Worm (Caenorhabditis elegans) whole organism, L2 larva: Measurements from ENCODE around the gene lip-1.

Source experiments
- R02D3.7 ChIP-seq: fragments of 150-350 bp; optimal IDR thresholded peaks from 2 replicates; lab custom pipeline; 2014; ENCODE audit warnings: missing biosample characterization, missing genetic modification characterization
- ZK546.5 ChIP-seq: sonication (generic microtip); optimal IDR thresholded peaks from 2 replicates; lab custom pipeline; 2017; ENCODE audit warnings: missing biosample characterization, missing genetic modification characterization
- alr-1 ChIP-seq: fragments of 150-350 bp; optimal IDR thresholded peaks from 2 replicates; lab custom pipeline; 2014; ENCODE audit warnings: missing biosample characterization, missing genetic modification characterization
- ama-1 ChIP-seq: fragments of 150-350 bp; optimal IDR thresholded peaks from 2 replicates; lab custom pipeline; 2018; ENCODE audit warnings: inconsistent platforms
- blmp-1 ChIP-seq: sonication (generic microtip); optimal IDR thresholded peaks from 2 replicates; lab custom pipeline; 2017; ENCODE audit warnings: missing genetic modification characterization, mild to moderate bottlenecking, missing compliant biosample characterization, antibody characterized with exemption, moderate library complexity; ENCODE audit not compliant: insufficient read depth
- crh-2 ChIP-seq: sonication (generic microtip); optimal IDR thresholded peaks from 2 replicates; lab custom pipeline; 2017; ENCODE audit warnings: missing biosample characterization, missing genetic modification characterization
- dmd-4 ChIP-seq: sonication (generic microtip); optimal IDR thresholded peaks from 2 replicates; lab custom pipeline; 2017; ENCODE audit warnings: missing biosample characterization, missing genetic modification characterization
- elt-1 ChIP-seq: fragments of 150-350 bp; optimal IDR thresholded peaks from 2 replicates; lab custom pipeline; 2014; ENCODE audit warnings: missing biosample characterization, missing genetic modification characterization
- fos-1 ChIP-seq: fragments of 150-350 bp; optimal IDR thresholded peaks from 2 replicates; lab custom pipeline; 2014; ENCODE audit warnings: missing biosample characterization, missing genetic modification characterization
- lin-13 ChIP-seq: fragments of 150-350 bp; optimal IDR thresholded peaks from 2 replicates; lab custom pipeline; 2014; ENCODE audit warnings: missing biosample characterization, missing genetic modification reagents, missing genetic modification characterization
- lsy-2 ChIP-seq, 2 experiments: fragments of 150-350 bp in 1 of 2; sonication (generic microtip) in 1 of 2; optimal IDR thresholded peaks; 2 replicates each; lab custom pipeline; 2014 to 2017; ENCODE audit warnings: missing biosample characterization in 2 of 2, missing genetic modification characterization in 2 of 2
- mbf-1 ChIP-seq: sonication (generic microtip); optimal IDR thresholded peaks from 2 replicates; lab custom pipeline; 2017; ENCODE audit warnings: missing biosample characterization, missing genetic modification characterization
- mdl-1 ChIP-seq, 2 experiments: fragments of 150-350 bp in 1 of 2; sonication (generic microtip) in 1 of 2; optimal IDR thresholded peaks; 2 replicates each; lab custom pipeline; 2017; ENCODE audit warnings: missing biosample characterization in 2 of 2, missing genetic modification characterization in 2 of 2
- nhr-11 ChIP-seq: fragments of 150-350 bp; optimal IDR thresholded peaks from 2 replicates; lab custom pipeline; 2014; ENCODE audit warnings: missing biosample characterization, missing genetic modification characterization
- nhr-12 ChIP-seq: fragments of 150-350 bp; optimal IDR thresholded peaks from 2 replicates; lab custom pipeline; 2014; ENCODE audit warnings: missing biosample characterization, missing genetic modification characterization
- nhr-129 ChIP-seq: fragments of 150-350 bp; optimal IDR thresholded peaks from 2 replicates; lab custom pipeline; 2014; ENCODE audit warnings: missing biosample characterization, missing genetic modification characterization
- nhr-21 ChIP-seq: fragments of 150-350 bp; optimal IDR thresholded peaks from 2 replicates; lab custom pipeline; 2014; ENCODE audit warnings: missing biosample characterization, missing genetic modification characterization
- nhr-23 ChIP-seq: fragments of 150-350 bp; optimal IDR thresholded peaks from 2 replicates; lab custom pipeline; 2014; ENCODE audit warnings: missing biosample characterization, missing genetic modification reagents, missing genetic modification characterization
- nhr-237 ChIP-seq: fragments of 150-350 bp; optimal IDR thresholded peaks from 2 replicates; lab custom pipeline; 2014; ENCODE audit warnings: missing biosample characterization, missing genetic modification characterization
- nhr-25 ChIP-seq: fragments of 150-350 bp; sonication (generic microtip); optimal IDR thresholded peaks from 3 replicates; lab custom pipeline; 2014; ENCODE audit warnings: missing biosample characterization, missing genetic modification characterization
- nhr-6 ChIP-seq: fragments of 150-350 bp; optimal IDR thresholded peaks from 2 replicates; lab custom pipeline; 2014; ENCODE audit warnings: missing biosample characterization, missing genetic modification characterization
- peb-1 ChIP-seq: fragments of 150-350 bp; optimal IDR thresholded peaks from 2 replicates; lab custom pipeline; 2014; ENCODE audit warnings: missing biosample characterization, missing genetic modification characterization
- sem-4 ChIP-seq: fragments of 150-350 bp; optimal IDR thresholded peaks from 2 replicates; lab custom pipeline; 2014; ENCODE audit warnings: missing biosample characterization, missing genetic modification reagents, missing genetic modification characterization
- skn-1 ChIP-seq: sonication (generic microtip); optimal IDR thresholded peaks from 2 replicates; lab custom pipeline; 2017; ENCODE audit warnings: missing biosample characterization, missing genetic modification characterization
- sma-3 ChIP-seq: sonication (generic microtip); optimal IDR thresholded peaks from 2 replicates; lab custom pipeline; 2016; ENCODE audit warnings: missing genetic modification reagents, missing genetic modification characterization, missing compliant biosample characterization
- sma-9 ChIP-seq, 2 experiments: fragments of 150-350 bp in 1 of 2; sonication (generic microtip) in 1 of 2; optimal IDR thresholded peaks; 2 replicates each; lab custom pipeline; 2014 to 2016; ENCODE audit warnings: missing genetic modification characterization in 2 of 2, mild to moderate bottlenecking in 1 of 2, missing biosample characterization in 1 of 2, missing compliant biosample characterization in 1 of 2, missing genetic modification reagents in 1 of 2, moderate library complexity in 1 of 2
- snpc-4 ChIP-seq: fragments of 150-350 bp; optimal IDR thresholded peaks from 2 replicates; lab custom pipeline; 2014; ENCODE audit warnings: missing biosample characterization, missing genetic modification characterization
- unc-39 ChIP-seq: fragments of 150-350 bp; optimal IDR thresholded peaks from 2 replicates; lab custom pipeline; 2014; ENCODE audit warnings: missing biosample characterization, missing genetic modification characterization
- unc-55 ChIP-seq: fragments of 150-350 bp; sonication (generic microtip); optimal IDR thresholded peaks from 3 replicates; lab custom pipeline; 2014; ENCODE audit warnings: missing biosample characterization, missing genetic modification reagents, missing genetic modification characterization
- unc-62 ChIP-seq: fragments of 150-350 bp; optimal IDR thresholded peaks from 2 replicates; lab custom pipeline; 2014; ENCODE audit warnings: missing biosample characterization, missing genetic modification reagents, missing genetic modification characterization
- zag-1 ChIP-seq: fragments of 150-350 bp; optimal IDR thresholded peaks from 2 replicates; lab custom pipeline; 2014; ENCODE audit warnings: missing biosample characterization, missing genetic modification characterization
- ztf-1 ChIP-seq: fragments of 200-800 bp; sonication (Bioruptor generic); conservative IDR thresholded peaks from 2 replicates; pipeline ENCODE4 v1.3.6; 2022; ENCODE audit warnings: missing genetic modification characterization, missing compliant biosample characterization
- ztf-11 ChIP-seq: sonication (generic microtip); optimal IDR thresholded peaks from 2 replicates; lab custom pipeline; 2017; ENCODE audit warnings: missing biosample characterization, missing genetic modification characterization
- ztf-4 ChIP-seq: fragments of 150-350 bp; optimal IDR thresholded peaks from 2 replicates; lab custom pipeline; 2014; ENCODE audit warnings: missing biosample characterization, missing genetic modification characterization

The lip-1 gene

DNA sequence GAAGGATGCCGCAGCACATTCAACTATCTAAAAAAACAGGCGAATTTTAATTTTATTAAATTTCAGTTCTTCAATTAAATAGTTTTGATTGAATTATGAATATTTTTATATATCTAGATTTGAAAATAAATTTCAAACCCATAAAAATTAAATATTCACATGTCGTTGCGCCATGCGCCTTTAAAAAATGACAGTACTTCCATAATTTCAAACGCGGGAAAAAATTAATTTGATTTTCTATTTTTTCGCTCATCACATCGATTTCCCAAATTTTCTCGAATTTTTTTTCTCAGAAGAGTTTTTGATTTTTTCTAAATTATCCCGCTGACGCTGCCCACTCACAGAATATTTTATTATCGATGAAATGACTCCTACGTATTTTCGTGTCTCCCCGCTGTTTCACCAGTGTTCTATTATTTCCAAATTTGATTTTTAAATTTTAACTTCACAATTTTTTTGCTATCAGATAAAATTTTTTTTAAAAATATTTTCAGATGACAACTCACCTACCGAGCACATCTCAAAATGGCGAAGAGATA is at the start of gene lip-1:
Gene lip-1, plus strand, starts transcription at position 489 of the 539 bp plus-strand sequence.
- TF ChIP-seq ama-1 (no peak), unc-55 (GFP tag; lab: Kevin White, UChicago) (no peak), nhr-6 (tag; lab: Kevin White, UChicago) (no peak), blmp-1 (tag; lab: Kevin White, UChicago) (no peak), nhr-25 (no peak), peb-1 (tag; lab: Kevin White, UChicago) (no peak), unc-39 (tag; lab: Kevin White, UChicago) (no peak), unc-62 (no peak), ztf-1 (GFP tag; lab: Robert Waterston, UW) (no peak), lsy-2 (tag; optimal IDR thresholded peaks at IDR 0.05; lab: Kevin White, UChicago) (no peak), sem-4 (tag; lab: Kevin White, UChicago) (no peak), nhr-21 (tag; lab: Kevin White, UChicago) (no peak), ztf-11 (tag; lab: Kevin White, UChicago) (no peak), sma-9 (GFP tag; optimal IDR thresholded peaks at IDR 0.05; lab: Kevin White, UChicago) (no peak), sma-9 (tag; optimal IDR thresholded peaks at IDR 0.05; lab: Kevin White, UChicago) (no peak), snpc-4 (tag; lab: Kevin White, UChicago) (no peak)

DNA sequence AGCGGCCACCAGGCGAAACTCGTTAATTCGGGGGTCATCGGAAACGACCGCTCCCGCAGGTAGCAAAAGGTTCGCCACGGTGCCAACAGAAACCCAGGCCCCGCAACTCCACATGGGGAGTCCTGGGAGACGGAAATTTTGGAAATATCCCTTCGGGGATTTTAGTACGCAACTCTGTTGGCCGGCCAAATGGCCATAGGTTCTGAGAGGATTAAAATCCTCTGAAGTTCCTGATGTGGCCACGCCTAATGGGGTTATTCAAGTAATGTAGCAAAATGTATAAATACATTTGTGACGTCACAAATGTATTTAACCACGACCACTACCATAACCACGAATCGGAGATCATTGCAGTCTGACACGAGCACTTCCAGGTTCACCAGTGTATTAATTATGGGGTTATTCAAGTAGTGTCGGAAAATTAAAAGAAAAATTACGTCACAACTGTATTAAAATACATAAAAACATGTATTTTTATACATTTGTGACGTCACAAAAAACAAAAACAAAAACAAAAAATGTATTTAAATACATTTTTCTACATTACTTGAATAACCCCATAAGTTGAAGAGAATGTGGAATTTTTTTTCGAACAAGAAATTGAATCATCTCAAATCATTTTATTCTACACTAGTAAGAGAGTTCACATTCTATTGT is 49.3 kb upstream of the lip-1 start:
- TF ChIP-seq crh-2 (tag; lab: Kevin White, UChicago) (no peak), sma-3 (GFP tag; lab: Kevin White, UChicago) (no peak), R02D3.7 (tag; lab: Kevin White, UChicago) (no peak), unc-55 (GFP tag; lab: Kevin White, UChicago) (no peak), nhr-21 (tag; lab: Kevin White, UChicago) (no peak), fos-1 (tag; lab: Kevin White, UChicago) (no peak), ZK546.5 (tag; lab: Kevin White, UChicago) (no peak), nhr-237 (no peak), blmp-1 (tag; lab: Kevin White, UChicago) (no peak), lsy-2 (tag; optimal IDR thresholded peaks at IDR 0.05; lab: Kevin White, UChicago) (no peak), zag-1 (tag; lab: Kevin White, UChicago) (no peak), nhr-25 (no peak), lin-13 (GFP tag; lab: Kevin White, UChicago) (no peak), nhr-12 (tag; lab: Kevin White, UChicago) (no peak), dmd-4 (tag; lab: Kevin White, UChicago) (no peak), sem-4 (tag; lab: Kevin White, UChicago) (no peak)

DNA sequence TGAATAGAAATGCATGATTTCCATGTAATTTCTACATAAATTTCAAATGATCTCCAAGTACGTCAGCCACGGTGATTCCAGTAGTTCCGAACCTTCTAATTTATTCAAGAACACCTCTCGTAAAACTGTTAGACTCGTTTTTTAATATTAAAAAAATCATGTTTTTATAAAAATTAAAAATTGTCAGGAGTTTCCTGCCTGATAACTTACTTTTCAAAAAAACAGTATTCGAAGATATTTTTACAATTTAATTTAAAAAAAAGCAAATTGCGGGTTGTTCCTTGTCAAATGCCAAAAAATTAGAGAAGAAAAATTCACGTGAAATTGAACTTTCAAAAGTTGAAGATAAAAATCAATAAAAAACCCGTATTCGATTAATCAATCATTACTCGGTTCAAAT is 47.2 kb upstream of the lip-1 start, which contains the start of the genes C17H12.3 and C17H12.12:
Gene C17H12.3, minus strand, starts transcription at position 101 of the 400 bp plus-strand sequence.
Gene C17H12.12, plus strand, starts transcription at position 396 of the 400 bp plus-strand sequence.
- TF ChIP-seq mbf-1 (no peak), alr-1 (tag; lab: Kevin White, UChicago) (no peak), skn-1 (tag; lab: Kevin White, UChicago) (no peak), sma-3 (GFP tag; lab: Kevin White, UChicago) (no peak), dmd-4 (tag; lab: Kevin White, UChicago) (no peak)

DNA sequence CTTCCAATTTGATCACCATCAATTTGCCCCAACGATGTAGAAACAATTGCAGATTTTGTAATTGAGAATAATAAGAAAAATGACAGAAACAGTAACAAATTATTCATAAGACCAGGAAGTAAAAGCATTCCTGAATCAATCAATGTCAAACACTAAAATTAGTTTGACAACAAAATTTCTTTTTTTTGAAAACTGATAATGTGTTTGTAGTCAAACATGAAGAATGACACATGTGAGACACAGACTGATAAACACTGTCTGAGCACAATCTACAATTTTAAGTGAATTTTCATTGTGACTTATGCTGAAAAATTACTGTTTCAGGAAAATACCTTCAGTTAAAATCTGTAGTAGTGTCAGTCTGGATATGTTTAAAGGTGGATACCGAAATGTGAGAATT is 40.6 kb upstream of the lip-1 start, which contains the start of the genes cest-4 and C17H12.11:
Gene cest-4, minus strand, starts transcription at position 206 of the 400 bp plus-strand sequence.
Gene C17H12.11, plus strand, starts transcription at position 256 of the 400 bp plus-strand sequence.
- TF ChIP-seq blmp-1 (tag; lab: Kevin White, UChicago) (no peak), mdl-1 (tag; optimal IDR thresholded peaks at IDR 0.05; lab: Kevin White, UChicago) (no peak), unc-39 (tag; lab: Kevin White, UChicago) (no peak), fos-1 (tag; lab: Kevin White, UChicago) (peak; percentile 95), alr-1 (tag; lab: Kevin White, UChicago) (no peak), nhr-129 (no peak), ztf-4 (tag; lab: Kevin White, UChicago) (no peak), nhr-11 (no peak), nhr-23 (tag; lab: Kevin White, UChicago) (no peak), elt-1 (tag; lab: Kevin White, UChicago) (no peak), ZK546.5 (tag; lab: Kevin White, UChicago) (no peak), peb-1 (tag; lab: Kevin White, UChicago) (no peak), ama-1 (no peak), snpc-4 (tag; lab: Kevin White, UChicago) (no peak), skn-1 (tag; lab: Kevin White, UChicago) (peak; percentile 34), lin-13 (GFP tag; lab: Kevin White, UChicago) (no peak), sma-9 (GFP tag; optimal IDR thresholded peaks at IDR 0.05; lab: Kevin White, UChicago) (peak; percentile 43), sma-9 (tag; optimal IDR thresholded peaks at IDR 0.05; lab: Kevin White, UChicago) (no peak)
